Fruit fly (Drosophila melanogaster): ENCODE measurements around the gene CG3339.
A peak's percentile ranks its signal among the peaks of the same experiment; 100 is the strongest.

Gene CG3339

DNA sequence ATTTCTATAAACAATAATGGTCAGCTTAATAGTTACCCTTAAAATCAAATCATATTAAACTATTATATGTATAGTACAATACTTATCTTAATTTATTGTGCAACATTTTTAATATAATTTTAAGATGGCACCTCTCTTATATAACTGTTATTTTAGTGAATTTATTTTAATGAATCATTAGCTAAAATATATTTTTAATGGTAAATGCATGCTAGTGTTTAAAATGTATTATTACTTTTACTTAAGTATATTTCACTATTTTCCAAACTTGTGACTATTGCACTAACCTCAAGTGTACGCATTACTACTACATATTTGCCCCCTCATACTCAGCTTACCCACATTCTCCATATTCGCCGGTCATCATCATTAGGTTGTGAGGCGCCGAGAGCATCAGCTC lies 75.9 kb downstream of the CG3339 start (continued):
- TF ChIP-seq Eip93F (GFP tag; optimal IDR thresholded peaks at IDR 0.05) (no peak), dsx (GFP tag; optimal IDR thresholded peaks at IDR 0.05; ENCODE audit: poor library complexity, severe bottlenecking) (peak; percentile 87), cyc (GFP tag; optimal IDR thresholded peaks at IDR 0.05) (no peak), Sox14 (GFP tag; optimal IDR thresholded peaks at IDR 0.05) (no peak), ss (GFP tag; optimal IDR thresholded peaks at IDR 0.05) (peak; percentile 43 to 77), Gug (GFP tag; IDR thresholded peaks at IDR 0.05) (peak; percentile 49), CG34406 (GFP tag; optimal IDR thresholded peaks at IDR 0.05) (peak; percentile 52), CG32006 (GFP tag; optimal IDR thresholded peaks at IDR 0.05) (peak; percentile 75), eg (GFP tag; IDR thresholded peaks at IDR 0.05) (peak; percentile 73), topi (GFP tag; optimal IDR thresholded peaks at IDR 0.05) (no peak), CG11762 (GFP tag; optimal IDR thresholded peaks at IDR 0.05; ENCODE audit: insufficient read depth) (peak; percentile 39)

DNA sequence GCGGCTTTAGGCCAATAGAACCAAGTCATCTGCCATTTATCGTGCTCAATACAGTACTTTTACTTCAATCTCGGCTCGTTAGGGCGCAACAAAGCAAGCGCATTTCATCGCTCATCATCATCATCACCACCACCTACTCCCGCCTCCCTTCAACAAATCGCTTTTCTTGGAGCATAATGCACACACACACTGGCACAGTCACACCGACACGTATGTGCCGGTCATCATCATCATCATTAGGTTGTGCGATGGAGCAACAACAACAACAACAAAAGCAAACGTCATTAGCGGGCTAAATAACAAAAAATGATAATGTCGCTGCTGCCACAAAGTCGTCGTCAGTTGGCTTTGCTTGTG lies 76.7 kb downstream of the CG3339 start:
- no peak for TF ChIP-seq CG6792 (GFP tag; optimal IDR thresholded peaks at IDR 0.05)
- TF ChIP-seq dsx (GFP tag; optimal IDR thresholded peaks at IDR 0.05; ENCODE audit: poor library complexity, severe bottlenecking) = peak; percentile 68

DNA sequence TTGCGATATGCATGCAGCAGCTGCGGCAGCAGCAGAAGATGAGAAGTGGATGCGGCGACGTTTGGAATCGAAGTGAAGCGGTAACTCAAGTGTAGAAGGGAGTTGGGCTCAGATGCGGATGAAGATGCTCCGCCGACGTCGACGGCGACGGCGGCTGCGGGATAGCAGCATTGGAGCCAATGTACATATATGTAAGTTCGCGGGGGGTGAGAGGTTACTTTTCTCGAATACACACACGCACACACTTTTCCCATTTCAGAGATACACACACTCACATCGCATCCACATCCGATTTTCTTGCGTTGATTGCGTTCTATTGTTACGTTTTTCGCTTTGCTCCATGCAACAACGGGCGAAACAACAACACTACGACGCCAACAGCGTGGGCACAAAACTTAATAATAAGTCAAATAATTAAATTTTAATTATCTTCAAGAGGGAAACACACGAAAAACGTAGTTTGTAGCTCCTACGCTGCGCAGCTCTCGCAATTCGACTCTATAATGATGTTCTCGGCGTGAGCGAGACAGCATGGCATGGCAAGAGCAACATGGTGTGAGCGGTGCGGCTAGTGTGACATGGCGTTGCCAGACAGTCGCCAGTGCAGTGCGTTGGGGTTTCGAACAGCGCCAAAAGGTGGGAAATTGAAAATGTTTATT lies 77.3 kb downstream of the CG3339 start, which contains the start of gene CG18766:
CG18766 (minus strand) TSS at position 508 of the 659 bp plus-strand sequence.
- TF ChIP-seq CG32006 (GFP tag; optimal IDR thresholded peaks at IDR 0.05) (peak; percentile 28), Ets96B (tag; optimal IDR thresholded peaks at IDR 0.05) (no peak), CG6163 (GFP tag; IDR thresholded peaks at IDR 0.05) (0 out of 3 replicates have a peak, but pooled peaks have one; percentile 46), topi (GFP tag; optimal IDR thresholded peaks at IDR 0.05) (peak; percentile 27), svp (GFP tag) (peak; percentile 95), ss (GFP tag; optimal IDR thresholded peaks at IDR 0.05) (peak; percentile 67 to 76), Sox14 (GFP tag; optimal IDR thresholded peaks at IDR 0.05) (peak; percentile 36), fkh (GFP tag; optimal IDR thresholded peaks at IDR 0.05) (peak; percentile 77), Sox102F (GFP tag; optimal IDR thresholded peaks at IDR 0.05) (no peak), CG3919 (GFP tag; optimal IDR thresholded peaks at IDR 0.05) (peak; percentile 27), CG1621 (tag; optimal IDR thresholded peaks at IDR 0.05) (peak; percentile 13), CG8632 (GFP tag; optimal IDR thresholded peaks at IDR 0.05) (no peak), Eip75B (GFP tag; optimal IDR thresholded peaks at IDR 0.05) (peak; percentile 9), lz (GFP tag; optimal IDR thresholded peaks at IDR 0.05) (no peak), CG9139 (GFP tag; optimal IDR thresholded peaks at IDR 0.05) (peak; percentile 61), acj6 (GFP tag; optimal IDR thresholded peaks at IDR 0.05) (no peak), Hr39 (GFP tag; optimal IDR thresholded peaks at IDR 0.05) (no peak), CG31627 (GFP tag; optimal IDR thresholded peaks at IDR 0.05) (peak; percentile 16), esn (GFP tag; optimal IDR thresholded peaks at IDR 0.05) (peak; percentile 18), Lpt (GFP tag; optimal IDR thresholded peaks at IDR 0.05) (no peak), Eip78C (GFP tag) (peak; percentile 73), vri (GFP tag; optimal IDR thresholded peaks at IDR 0.05) (peak; percentile 39), CG6854 (GFP tag; optimal IDR thresholded peaks at IDR 0.05) (peak; percentile 58), Eip93F (GFP tag; optimal IDR thresholded peaks at IDR 0.05) (peak; percentile 66)

DNA sequence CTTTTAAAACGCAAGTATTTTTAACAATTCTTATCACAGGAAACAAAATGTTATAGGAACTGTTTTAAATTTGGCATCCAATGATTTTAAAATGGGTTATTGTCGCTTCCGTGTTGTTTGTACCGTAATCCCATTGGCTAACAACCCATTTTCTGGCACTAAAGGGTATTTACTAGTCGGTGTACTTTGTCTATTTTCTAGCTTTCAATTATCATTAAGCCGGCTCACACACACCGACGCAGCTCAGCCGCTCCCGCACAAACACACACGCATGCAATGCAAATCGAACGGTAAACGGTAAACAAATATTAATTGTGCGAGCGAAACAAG lies 77.7 kb downstream of the CG3339 start:
- no peak for TF ChIP-seq CG11902 (GFP tag; optimal IDR thresholded peaks at IDR 0.05)
- peak; percentile 5 for TF ChIP-seq lz (GFP tag; optimal IDR thresholded peaks at IDR 0.05)
- no peak for TF ChIP-seq Eip78C (GFP tag)
- peak; percentile 89 for TF ChIP-seq fkh (GFP tag; optimal IDR thresholded peaks at IDR 0.05)
- no peak for TF ChIP-seq Ets96B (tag; optimal IDR thresholded peaks at IDR 0.05)
- TF ChIP-seq CG34406 (GFP tag; optimal IDR thresholded peaks at IDR 0.05) = no peak
- no peak for TF ChIP-seq CG9139 (GFP tag; optimal IDR thresholded peaks at IDR 0.05)
- TF ChIP-seq CG7368 (GFP tag; optimal IDR thresholded peaks at IDR 0.05) = no peak
- no peak for TF ChIP-seq CG6792 (GFP tag; optimal IDR thresholded peaks at IDR 0.05)
- TF ChIP-seq CG10631 (GFP tag; optimal IDR thresholded peaks at IDR 0.05) = no peak
- peak; percentile 3 for TF ChIP-seq esn (GFP tag; optimal IDR thresholded peaks at IDR 0.05)
- TF ChIP-seq CG3032 (tag; optimal IDR thresholded peaks at IDR 0.05) = no peak
- no peak for TF ChIP-seq achi (GFP tag; optimal IDR thresholded peaks at IDR 0.05)
- TF ChIP-seq fd85E (GFP tag; optimal IDR thresholded peaks at IDR 0.05) = no peak
- no peak for TF ChIP-seq CG31627 (GFP tag; optimal IDR thresholded peaks at IDR 0.05)
- no peak for TF ChIP-seq CG6854 (GFP tag; optimal IDR thresholded peaks at IDR 0.05)
- TF ChIP-seq net (GFP tag; optimal IDR thresholded peaks at IDR 0.05) = no peak

Measured in whole organism, prepupa.